Worm (Caenorhabditis elegans): ENCODE measurements around the gene F40C5.2.

ce11 chrV:3551765-3552164 is 19.0 kb upstream of the F40C5.2 start, which contains the start of gene grl-28:
- TF ChIP-seq T26A5.8 (tag; optimal IDR thresholded peaks at IDR 0.05) (no peak), let-526 (GFP tag; IDR thresholded peaks at IDR 0.05) (no peak), unc-62 (GFP tag; optimal IDR thresholded peaks at IDR 0.05) (no peak), bed-2 (GFP tag; IDR thresholded peaks at IDR 0.05) (no peak), snpc-4 (GFP tag; optimal IDR thresholded peaks at IDR 0.05) (no peak), snpc-4 (tag; optimal IDR thresholded peaks at IDR 0.05) (no peak), ama-1 (optimal IDR thresholded peaks at IDR 0.05) (no peak), ama-1 (GFP tag; optimal IDR thresholded peaks at IDR 0.05) (no peak), F55B11.4 (tag; optimal IDR thresholded peaks at IDR 0.05; ENCODE audit: borderline replicate concordance, insufficient read depth) (no peak)

Data from whole organism, young adult.